Fruit fly (Drosophila melanogaster) S2 (cell line): ENCODE measurements around the gene CG34253.

Experiments
- CG8478 ChIP-seq: fragments of >200 bp; optimal IDR thresholded peaks from 2 replicates; lab custom pipeline; 2018
- CTCF ChIP-seq, 2 experiments: fragments of >200 bp; optimal IDR thresholded peaks; 2 replicates each; lab custom pipeline; 2018

DNA sequence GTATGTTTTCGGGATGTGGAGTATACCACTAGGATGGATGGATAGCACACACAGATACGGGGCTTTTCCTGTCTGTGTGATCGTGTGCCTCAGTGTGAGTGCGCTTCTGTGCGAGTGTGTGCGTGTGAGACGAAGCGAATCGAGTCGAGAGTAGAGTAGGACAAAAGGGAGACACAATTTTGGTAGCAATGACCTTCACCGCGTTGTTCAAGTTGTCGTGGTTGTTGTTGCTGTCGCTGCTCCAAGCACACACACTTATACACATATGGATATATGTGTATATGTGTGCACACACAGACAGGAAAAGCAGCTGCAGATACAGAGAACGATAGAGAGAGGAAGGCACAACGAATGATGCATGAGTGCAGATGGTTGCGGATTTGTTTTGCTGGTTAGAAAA is 8.0 kb downstream of the CG34253 start:
- no peak for TF ChIP-seq CG8478 (lab: Kevin White, UChicago)
- no peak for TF ChIP-seq CTCF (optimal IDR thresholded peaks at IDR 0.05; lab: Kevin White, UChicago)
